Worm (Caenorhabditis elegans): ENCODE results near the gene fil-1.

- no peak for TF ChIP-seq lsy-2 (tag; optimal IDR thresholded peaks at IDR 0.05)
- no peak for TF ChIP-seq nhr-77 (tag; optimal IDR thresholded peaks at IDR 0.05)
- TF ChIP-seq ZK546.5 (tag; optimal IDR thresholded peaks at IDR 0.05): no peak
- no peak for TF ChIP-seq sma-3 (GFP tag; optimal IDR thresholded peaks at IDR 0.05)
- no peak for TF ChIP-seq nhr-11 (tag; optimal IDR thresholded peaks at IDR 0.05)
- no peak for TF ChIP-seq lin-39 (tag; optimal IDR thresholded peaks at IDR 0.05)
- no peak for TF ChIP-seq unc-62 (GFP tag; optimal IDR thresholded peaks at IDR 0.05)
- no peak for TF ChIP-seq ceh-16 (tag; optimal IDR thresholded peaks at IDR 0.05)
- no peak for TF ChIP-seq alr-1 (tag; optimal IDR thresholded peaks at IDR 0.05)
- no peak for TF ChIP-seq ama-1 (optimal IDR thresholded peaks at IDR 0.05)
- no peak for TF ChIP-seq F13H6.1 (tag; optimal IDR thresholded peaks at IDR 0.05)
- no peak for TF ChIP-seq fos-1 (tag; optimal IDR thresholded peaks at IDR 0.05)
- no peak for TF ChIP-seq nhr-25 (tag; optimal IDR thresholded peaks at IDR 0.05)
- TF ChIP-seq elt-3 (tag; optimal IDR thresholded peaks at IDR 0.05): no peak
Observed at ce11 chrV:14996236-14996635, 2.6 kb downstream of the fil-1 start, which contains the start of gene irld-14.

All from whole organism, L2 larva.